Worm (Caenorhabditis elegans) whole organism, early embryonic: ENCODE results near the gene mtrf-1L.

ENCODE experiments used
- B0310.2 ChIP-seq: sonication (generic microtip); optimal IDR thresholded peaks from 2 replicates; lab custom pipeline; 2016; ENCODE audit warnings: mild to moderate bottlenecking, missing genetic modification characterization, missing compliant biosample characterization
- ama-1 ChIP-seq: fragments of 150-350 bp; optimal IDR thresholded peaks from 2 replicates; lab custom pipeline; 2014
- ceh-36 ChIP-seq: sonication (generic microtip); optimal IDR thresholded peaks from 2 replicates; lab custom pipeline; 2016; ENCODE audit warnings: missing genetic modification characterization, inconsistent platforms, missing compliant biosample characterization

- TF ChIP-seq ceh-36 (no peak), ama-1 (lab: Kevin White, UChicago) (no peak), B0310.2 (tag; lab: Kevin White, UChicago) (no peak)
Measured at ce11 chrIV:5215092-5215491, 28.1 kb downstream of the mtrf-1L start, which contains the start of gene Y59E9AL.4.
